Worm (Caenorhabditis elegans) whole organism, L4 larva: Measurements from ENCODE around the gene ttc-4.

ENCODE experiments used
- D1046.2 ChIP-seq: fragments of 200-800 bp; sonication (Bioruptor generic); IDR thresholded peaks from 2 replicates; pipeline ENCODE4 v1.3.6; 2022; ENCODE audit warnings: missing genetic modification characterization, missing compliant biosample characterization
- F26F4.8 ChIP-seq: fragments of 200-800 bp; sonication (Bioruptor generic); conservative IDR thresholded peaks from 2 replicates; pipeline ENCODE4 v1.3.6; 2022; ENCODE audit warnings: missing genetic modification characterization, missing compliant biosample characterization
- F37D6.2 ChIP-seq: sonication (generic microtip); optimal IDR thresholded peaks from 2 replicates; lab custom pipeline; 2016; ENCODE audit warnings: mild to moderate bottlenecking, missing genetic modification characterization, missing compliant biosample characterization
- F44E2.7 ChIP-seq: fragments of 200-800 bp; sonication (Bioruptor generic); IDR thresholded peaks from 2 replicates; pipeline ENCODE4 v2.1.2; 2022; ENCODE audit warnings: missing genetic modification characterization, missing compliant biosample characterization
- T20F7.1 ChIP-seq: fragments of 200-800 bp; sonication (Bioruptor generic); optimal IDR thresholded peaks from 2 replicates; lab custom pipeline; 2018; ENCODE audit warnings: mild to moderate bottlenecking, missing genetic modification characterization, missing compliant biosample characterization
- Y5F2A.4 ChIP-seq: fragments of 200-800 bp; sonication (Bioruptor generic); optimal IDR thresholded peaks from 2 replicates; lab custom pipeline; 2018; ENCODE audit warnings: mild to moderate bottlenecking, missing genetic modification characterization, missing compliant biosample characterization
- attf-4 ChIP-seq: sonication (generic microtip); optimal IDR thresholded peaks from 3 replicates; lab custom pipeline; 2017; ENCODE audit warnings: missing biosample characterization, missing genetic modification characterization
- ceh-28 ChIP-seq: fragments of 150-350 bp; optimal IDR thresholded peaks from 2 replicates; lab custom pipeline; 2014; ENCODE audit warnings: missing biosample characterization, missing genetic modification reagents, missing genetic modification characterization
- ceh-62 ChIP-seq: sonication (generic microtip); optimal IDR thresholded peaks from 2 replicates; lab custom pipeline; 2017; ENCODE audit warnings: missing biosample characterization, missing genetic modification characterization
- ceh-82 ChIP-seq: sonication (generic microtip); optimal IDR thresholded peaks from 2 replicates; lab custom pipeline; 2017; ENCODE audit warnings: missing biosample characterization, missing genetic modification characterization
- daf-12 ChIP-seq: fragments of 150-350 bp; optimal IDR thresholded peaks from 2 replicates; lab custom pipeline; 2014; ENCODE audit warnings: missing biosample characterization, missing genetic modification reagents, missing genetic modification characterization
- daf-16 ChIP-seq, 3 experiments: sonication (generic microtip); optimal IDR thresholded peaks; 2 replicates each; lab custom pipeline; 2016 to 2017; ENCODE audit warnings: missing genetic modification characterization in 3 of 3, missing genetic modification reagents in 3 of 3, mild to moderate bottlenecking in 2 of 3, missing compliant biosample characterization in 2 of 3, missing biosample characterization in 1 of 3, moderate library complexity in 1 of 3
- dmd-6 ChIP-seq: fragments of 200-800 bp; sonication (Bioruptor generic); IDR thresholded peaks from 2 replicates; pipeline ENCODE4 v1.3.6; 2022; ENCODE audit warnings: missing genetic modification reagents, missing genetic modification characterization, missing compliant biosample characterization
- dmd-9 ChIP-seq: fragments of 200-800 bp; sonication (Bioruptor generic); IDR thresholded peaks from 2 replicates; pipeline ENCODE4 v1.3.6; 2022; ENCODE audit warnings: missing genetic modification reagents, missing genetic modification characterization, missing compliant biosample characterization
- dpl-1 ChIP-seq: fragments of 150-350 bp; optimal IDR thresholded peaks from 2 replicates; lab custom pipeline; 2014; ENCODE audit warnings: missing biosample characterization, missing genetic modification reagents, missing genetic modification characterization
- egl-27 ChIP-seq: sonication (generic microtip); optimal IDR thresholded peaks from 3 replicates; lab custom pipeline; 2017; ENCODE audit warnings: missing biosample characterization, missing genetic modification reagents, missing genetic modification characterization
- fos-1 ChIP-seq: fragments of 150-350 bp; optimal IDR thresholded peaks from 2 replicates; lab custom pipeline; 2014; ENCODE audit warnings: missing biosample characterization, missing genetic modification characterization
- gei-8 ChIP-seq: fragments of 200-800 bp; sonication (Bioruptor generic); optimal IDR thresholded peaks from 2 replicates; lab custom pipeline; 2018; ENCODE audit warnings: mild to moderate bottlenecking, missing genetic modification characterization, missing compliant biosample characterization
- hif-1 ChIP-seq, 2 experiments: sonication (generic microtip); optimal IDR thresholded peaks; 2 replicates each; lab custom pipeline; 2016 to 2017; ENCODE audit warnings: missing compliant biosample characterization in 2 of 2, missing genetic modification characterization in 2 of 2, missing genetic modification reagents in 2 of 2, missing genotype in 2 of 2, mild to moderate bottlenecking in 1 of 2
- hlh-11 ChIP-seq: fragments of 200-800 bp; sonication (Bioruptor generic); optimal IDR thresholded peaks from 2 replicates; lab custom pipeline; 2018; ENCODE audit warnings: mild to moderate bottlenecking, missing genetic modification characterization, missing compliant biosample characterization
- hlh-30 ChIP-seq: sonication (generic microtip); optimal IDR thresholded peaks from 2 replicates; lab custom pipeline; 2017; ENCODE audit warnings: antibody characterized with exemption, mild to moderate bottlenecking, missing genetic modification characterization, missing compliant biosample characterization; ENCODE audit not compliant: insufficient read depth
- hmg-1.1 ChIP-seq: fragments of 200-800 bp; sonication (Bioruptor generic); IDR thresholded peaks from 2 replicates; pipeline ENCODE4 v1.3.6; 2022; ENCODE audit warnings: missing genetic modification reagents, missing genetic modification characterization, missing compliant biosample characterization
- lir-3 ChIP-seq: sonication (generic microtip); optimal IDR thresholded peaks from 2 replicates; lab custom pipeline; 2016; ENCODE audit warnings: mild to moderate bottlenecking, missing genetic modification characterization, missing compliant biosample characterization
- lsy-2 ChIP-seq, 2 experiments: fragments of 150-350 bp in 1 of 2; sonication (generic microtip) in 1 of 2; optimal IDR thresholded peaks; 2 replicates each; lab custom pipeline; 2014 to 2017; ENCODE audit warnings: missing biosample characterization in 2 of 2, missing genetic modification characterization in 2 of 2
- madf-9 ChIP-seq: fragments of 200-800 bp; sonication (Bioruptor generic); conservative IDR thresholded peaks from 2 replicates; pipeline ENCODE4 v1.3.6; 2022; ENCODE audit warnings: missing genetic modification reagents, missing genetic modification characterization, missing compliant biosample characterization
- nhr-10 ChIP-seq: fragments of 150-350 bp; optimal IDR thresholded peaks from 2 replicates; lab custom pipeline; 2014; ENCODE audit warnings: missing biosample characterization, missing genetic modification characterization
- nhr-237 ChIP-seq: sonication (generic microtip); optimal IDR thresholded peaks from 2 replicates; lab custom pipeline; 2017; ENCODE audit warnings: missing biosample characterization, missing genetic modification characterization
- nhr-25 ChIP-seq: sonication (generic microtip); optimal IDR thresholded peaks from 2 replicates; lab custom pipeline; 2017; ENCODE audit warnings: missing genetic modification characterization, mild to moderate bottlenecking, missing compliant biosample characterization, antibody characterized with exemption, moderate library complexity, borderline replicate concordance; ENCODE audit not compliant: insufficient read depth
- nhr-41 ChIP-seq: fragments of 200-800 bp; sonication (Bioruptor generic); IDR thresholded peaks from 2 replicates; pipeline ENCODE4 v1.3.6; 2022; ENCODE audit warnings: missing genetic modification reagents, missing genetic modification characterization, missing compliant biosample characterization
- nhr-42 ChIP-seq: fragments of 200-800 bp; sonication (Bioruptor generic); IDR thresholded peaks from 2 replicates; pipeline ENCODE4 v1.3.6; 2022; ENCODE audit warnings: missing genetic modification characterization, missing compliant biosample characterization
- nhr-48 ChIP-seq: sonication (generic microtip); optimal IDR thresholded peaks from 2 replicates; lab custom pipeline; 2016; ENCODE audit warnings: mild to moderate bottlenecking, missing genetic modification characterization, missing compliant biosample characterization
- php-3 ChIP-seq: fragments of 200-800 bp; sonication (Bioruptor generic); IDR thresholded peaks from 2 replicates; pipeline ENCODE4 v1.3.6; 2022; ENCODE audit warnings: missing genetic modification reagents, missing genetic modification characterization, missing compliant biosample characterization
- saeg-2 ChIP-seq: fragments of 200-800 bp; sonication (Bioruptor generic); IDR thresholded peaks from 2 replicates; pipeline ENCODE4 v1.3.6; 2022; ENCODE audit warnings: missing genetic modification reagents, missing genetic modification characterization, missing compliant biosample characterization
- tag-97 ChIP-seq: fragments of 200-800 bp; sonication (Bioruptor generic); IDR thresholded peaks from 2 replicates; pipeline ENCODE4 v1.3.6; 2022; ENCODE audit warnings: missing genetic modification characterization, missing compliant biosample characterization
- vab-7 ChIP-seq: fragments of 200-800 bp; sonication (Bioruptor generic); IDR thresholded peaks from 2 replicates; pipeline ENCODE4 v1.3.6; 2022; ENCODE audit warnings: missing genetic modification reagents, missing genetic modification characterization, missing compliant biosample characterization
- zip-2 ChIP-seq: fragments of 150-350 bp; optimal IDR thresholded peaks from 2 replicates; lab custom pipeline; 2014; ENCODE audit warnings: missing biosample characterization, missing genetic modification characterization
- ztf-7 ChIP-seq: fragments of 150-350 bp; optimal IDR thresholded peaks from 2 replicates; lab custom pipeline; 2014; ENCODE audit warnings: missing biosample characterization, missing genetic modification characterization

ttc-4 gene

ce11 chrII:5599326-5600044 lies 5.0 kb downstream of the ttc-4 start, which contains the start of gene C17G10.10 (continued):
- TF ChIP-seq hlh-11 (tag; lab: Kevin White, UChicago) (peak; percentile 76), saeg-2 (GFP tag; lab: Robert Waterston, UW) (no peak), fos-1 (tag; lab: Kevin White, UChicago) (no peak), gei-8 (GFP tag; lab: Kevin White, UChicago) (no peak), attf-4 (tag; lab: Kevin White, UChicago) (no peak), nhr-10 (tag; lab: Kevin White, UChicago) (no peak), php-3 (GFP tag; lab: Robert Waterston, UW) (no peak), nhr-48 (tag; lab: Kevin White, UChicago) (peak; percentile 66), dmd-6 (peak; percentile 72), vab-7 (GFP tag; lab: Robert Waterston, UW) (no peak), ceh-28 (tag; lab: Kevin White, UChicago) (no peak), daf-16 (GFP tag; optimal IDR thresholded peaks at IDR 0.05; lab: Kevin White, UChicago) (peak; percentile 35 to 79), daf-16 (tag; optimal IDR thresholded peaks at IDR 0.05; lab: Kevin White, UChicago) (peak; percentile 82), F37D6.2 (tag; lab: Kevin White, UChicago) (no peak), nhr-42 (GFP tag; lab: Robert Waterston, UW) (peak; percentile 74), ztf-7 (tag; lab: Kevin White, UChicago) (peak; percentile 68), lsy-2 (tag; optimal IDR thresholded peaks at IDR 0.05; lab: Kevin White, UChicago) (peak in 1 of 2 experiments; percentile 65), dpl-1 (peak; percentile 36), nhr-237 (tag; lab: Kevin White, UChicago) (no peak), nhr-41 (GFP tag; lab: Robert Waterston, UW) (no peak)
- TF ChIP-seq, all 104 proteins: peak for 44

DNA sequence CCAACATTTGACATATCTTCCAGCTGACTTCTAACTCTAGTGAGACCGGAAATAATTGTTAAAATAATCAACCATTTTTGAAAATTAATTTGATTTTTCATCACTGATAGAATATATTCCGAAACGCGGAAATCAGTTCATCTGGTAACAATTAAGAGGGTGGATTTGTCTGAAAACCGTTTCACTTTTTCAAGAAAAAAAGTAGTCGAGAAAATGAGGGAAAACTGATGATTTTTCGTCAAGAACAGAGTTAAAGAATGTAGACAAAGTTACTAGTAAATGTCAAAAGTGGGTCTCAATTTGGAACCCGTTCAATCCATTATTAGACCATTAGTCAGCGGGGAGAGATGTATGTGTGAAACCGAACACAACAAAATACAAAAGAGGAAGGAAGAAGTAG lies 8.7 kb downstream of the ttc-4 start, which contains the start of gene C17G10.6:
Gene C17G10.6 (minus strand): TSS at position 101 of the 400 bp plus-strand sequence.
- TF ChIP-seq gei-8 (GFP tag; lab: Kevin White, UChicago): no peak
- TF ChIP-seq attf-4 (tag; lab: Kevin White, UChicago): no peak
- TF ChIP-seq daf-12 (tag; lab: Kevin White, UChicago): no peak

DNA sequence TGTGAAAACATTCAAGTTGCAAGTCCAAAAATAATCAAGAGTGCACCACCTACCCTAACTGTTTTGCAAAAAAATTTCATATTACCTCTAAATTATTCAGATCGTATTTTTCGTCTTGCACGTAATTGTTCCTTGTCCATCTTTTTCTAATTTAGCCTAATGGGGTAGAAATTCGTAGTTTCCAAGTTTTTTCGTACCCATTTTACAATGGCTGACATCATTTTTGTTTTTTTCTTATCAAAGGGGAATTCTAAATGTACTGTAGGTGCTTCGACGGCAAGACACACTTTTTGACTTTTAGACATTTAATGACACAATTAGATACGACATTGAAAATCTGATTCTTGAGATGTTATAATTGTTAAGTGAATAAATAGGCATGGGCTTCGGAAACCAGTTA lies 9.9 kb downstream of the ttc-4 start:
- no peak for TF ChIP-seq vab-7 (GFP tag; lab: Robert Waterston, UW)
- TF ChIP-seq D1046.2 (GFP tag; lab: Robert Waterston, UW): no peak
- TF ChIP-seq hmg-1.1 (GFP tag; lab: Robert Waterston, UW): no peak
- no peak for TF ChIP-seq lir-3 (tag; lab: Kevin White, UChicago)
- TF ChIP-seq nhr-25: no peak
- no peak for TF ChIP-seq tag-97 (GFP tag; lab: Robert Waterston, UW)
- TF ChIP-seq F26F4.8 (GFP tag; lab: Robert Waterston, UW): no peak
- TF ChIP-seq T20F7.1: no peak
- no peak for TF ChIP-seq egl-27 (tag; lab: Kevin White, UChicago)
- no peak for TF ChIP-seq ztf-7 (tag; lab: Kevin White, UChicago)
- no peak for TF ChIP-seq madf-9 (GFP tag; lab: Robert Waterston, UW)
- TF ChIP-seq ceh-82 (tag; lab: Kevin White, UChicago): no peak
- TF ChIP-seq Y5F2A.4 (GFP tag; lab: Kevin White, UChicago): no peak
- no peak for TF ChIP-seq hif-1 (tag; optimal IDR thresholded peaks at IDR 0.05; lab: Kevin White, UChicago)
- TF ChIP-seq dmd-9 (GFP tag; lab: Robert Waterston, UW): no peak
- TF ChIP-seq ceh-62: no peak
- no peak for TF ChIP-seq zip-2
- TF ChIP-seq hlh-30 (tag; lab: Kevin White, UChicago): no peak
- TF ChIP-seq dmd-6: no peak
- TF ChIP-seq F44E2.7: no peak
